Fruit fly (Drosophila melanogaster): Measurements from ENCODE around the gene CG4239.

The CG4239 gene

dm6 chrX:16391397-16391796 is 6.3 kb downstream of the CG4239 start, which contains the start of the genes TH1 and mei-41 (continued):
- TF ChIP-seq Chrac-16 (GFP tag; optimal IDR thresholded peaks at IDR 0.05) (peak; percentile 88), CG8359 (GFP tag; optimal IDR thresholded peaks at IDR 0.05; ENCODE audit: borderline replicate concordance) (peak; percentile 55), Xbp1 (GFP tag; optimal IDR thresholded peaks at IDR 0.05) (peak; percentile 89), tna (GFP tag; IDR thresholded peaks at IDR 0.05; ENCODE audit: partially characterized antibody) (no peak), CG1792 (GFP tag; optimal IDR thresholded peaks at IDR 0.05) (no peak), mld (GFP tag; IDR thresholded peaks at IDR 0.05; ENCODE audit: partially characterized antibody) (no peak), eyg (GFP tag; optimal IDR thresholded peaks at IDR 0.05) (no peak), CG2678 (tag; optimal IDR thresholded peaks at IDR 0.05) (no peak), psq (GFP tag; optimal IDR thresholded peaks at IDR 0.05) (no peak), cad (GFP tag; optimal IDR thresholded peaks at IDR 0.05) (no peak), gce (GFP tag; IDR thresholded peaks at IDR 0.05) (peak; percentile 85; the same call in 2 of the 3 replicates), Eip74EF (GFP tag; optimal IDR thresholded peaks at IDR 0.05) (no peak), HHEX (GFP tag; optimal IDR thresholded peaks at IDR 0.05) (peak; percentile 72), tio (GFP tag; optimal IDR thresholded peaks at IDR 0.05) (no peak), lola (GFP tag; optimal IDR thresholded peaks at IDR 0.05) (peak in 2 of 3 experiments; percentile 83 to 89), CG7556 (GFP tag; optimal IDR thresholded peaks at IDR 0.05) (no peak), Ets97D (GFP tag; optimal IDR thresholded peaks at IDR 0.05) (peak; percentile 49), CG11696 (GFP tag; IDR thresholded peaks at IDR 0.05) (peak; percentile 84), bsh (GFP tag; optimal IDR thresholded peaks at IDR 0.05) (peak in 1 of 2 experiments; percentile 91), CG10274 (GFP tag; optimal IDR thresholded peaks at IDR 0.05) (peak; percentile 19), Bdp1 (GFP tag; optimal IDR thresholded peaks at IDR 0.05) (peak; percentile 48), hbn (GFP tag; IDR thresholded peaks at IDR 0.05; ENCODE audit: partially characterized antibody) (no peak), CG2199 (GFP tag; IDR thresholded peaks at IDR 0.05) (peak; percentile 91), ttk (GFP tag; IDR thresholded peaks at IDR 0.05) (peak; percentile 96), CG13424 (tag; optimal IDR thresholded peaks at IDR 0.05) (peak; percentile 91), seq (GFP tag; IDR thresholded peaks at IDR 0.05) (peak; percentile 92), CG14860 (GFP tag; IDR thresholded peaks at IDR 0.05; ENCODE audit: partially characterized antibody) (0 out of 3 replicates have a peak, but pooled peaks have one; percentile 21), NK7.1 (GFP tag; optimal IDR thresholded peaks at IDR 0.05) (peak; percentile 5), lov (optimal IDR thresholded peaks at IDR 0.05) (no peak), lov (GFP tag; IDR thresholded peaks at IDR 0.05) (peak; percentile 89), gt (GFP tag; IDR thresholded peaks at IDR 0.05) (peak; percentile 90), CG15011 (GFP tag; optimal IDR thresholded peaks at IDR 0.05) (no peak), Hr3 (GFP tag; optimal IDR thresholded peaks at IDR 0.05) (peak; percentile 88), gsb-n (tag; optimal IDR thresholded peaks at IDR 0.05) (peak; percentile 90), dm (GFP tag; optimal IDR thresholded peaks at IDR 0.05) (peak; percentile 46), fru (optimal IDR thresholded peaks at IDR 0.05) (no peak), bigmax (GFP tag; optimal IDR thresholded peaks at IDR 0.05) (peak; percentile 13), tap (tag; optimal IDR thresholded peaks at IDR 0.05) (no peak), Dek (tag; optimal IDR thresholded peaks at IDR 0.05) (peak; percentile 87), CG13624 (GFP tag; optimal IDR thresholded peaks at IDR 0.05) (no peak), CG9797 (GFP tag; optimal IDR thresholded peaks at IDR 0.05) (peak; percentile 78), Myb (GFP tag; optimal IDR thresholded peaks at IDR 0.05) (peak; percentile 12), CG17612 (GFP tag; IDR thresholded peaks at IDR 0.05) (peak; percentile 85), CG2712 (tag; optimal IDR thresholded peaks at IDR 0.05) (peak; percentile 94), dan (GFP tag; IDR thresholded peaks at IDR 0.05) (peak; percentile 75; the same call in 1 of the 2 replicates), gfzf (GFP tag; optimal IDR thresholded peaks at IDR 0.05) (peak; percentile 56), onecut (GFP tag; IDR thresholded peaks at IDR 0.05) (peak; percentile 76), CG4328 (GFP tag; optimal IDR thresholded peaks at IDR 0.05) (peak; percentile 64), tin (GFP tag; optimal IDR thresholded peaks at IDR 0.05) (peak; percentile 84), CG15601 (tag; optimal IDR thresholded peaks at IDR 0.05) (peak; percentile 85), CG6791 (GFP tag; IDR thresholded peaks at IDR 0.05; ENCODE audit: partially characterized antibody) (no peak)

Data from whole organism, embryonic.